Worm (Caenorhabditis elegans): ENCODE measurements around the gene Y17G7B.22.

Y17G7B.22 gene

ce11 chrII:12055408-12056140 is 12.3 kb upstream of the Y17G7B.22 start:
- TF ChIP-seq klf-2 (GFP tag; conservative IDR thresholded peaks at IDR 0.05): no peak
- no peak for TF ChIP-seq cog-1 (tag; optimal IDR thresholded peaks at IDR 0.05)
- no peak for TF ChIP-seq ztf-23 (GFP tag; IDR thresholded peaks at IDR 0.05)
- no peak for TF ChIP-seq tab-1 (GFP tag; IDR thresholded peaks at IDR 0.05)
- TF ChIP-seq ztf-29 (GFP tag; IDR thresholded peaks at IDR 0.05): no peak
- TF ChIP-seq flt-1 (GFP tag; IDR thresholded peaks at IDR 0.05): no peak
- TF ChIP-seq T22C8.4 (GFP tag; IDR thresholded peaks at IDR 0.05): no peak
- TF ChIP-seq med-1 (GFP tag; optimal IDR thresholded peaks at IDR 0.05; ENCODE audit: insufficient read depth): no peak
- no peak for TF ChIP-seq ref-1 (GFP tag; conservative IDR thresholded peaks at IDR 0.05)

ce11 chrII:12058298-12058697 is 9.5 kb upstream of the Y17G7B.22 start:
- TF ChIP-seq T22C8.4 (GFP tag; IDR thresholded peaks at IDR 0.05) (no peak), med-1 (GFP tag; optimal IDR thresholded peaks at IDR 0.05; ENCODE audit: insufficient read depth) (no peak), ref-1 (GFP tag; conservative IDR thresholded peaks at IDR 0.05) (no peak), ztf-23 (GFP tag; IDR thresholded peaks at IDR 0.05) (no peak), cog-1 (tag; optimal IDR thresholded peaks at IDR 0.05) (no peak), klf-2 (GFP tag; conservative IDR thresholded peaks at IDR 0.05) (no peak), flt-1 (GFP tag; IDR thresholded peaks at IDR 0.05) (no peak), ztf-29 (GFP tag; IDR thresholded peaks at IDR 0.05) (no peak), tab-1 (GFP tag; IDR thresholded peaks at IDR 0.05) (no peak)

ce11 chrII:12059872-12060271 is 8.0 kb upstream of the Y17G7B.22 start:
- TF ChIP-seq ztf-29 (GFP tag; IDR thresholded peaks at IDR 0.05): no peak
- no peak for TF ChIP-seq ztf-23 (GFP tag; IDR thresholded peaks at IDR 0.05)
- TF ChIP-seq ref-1 (GFP tag; conservative IDR thresholded peaks at IDR 0.05): no peak
- TF ChIP-seq T22C8.4 (GFP tag; IDR thresholded peaks at IDR 0.05): no peak
- TF ChIP-seq klf-2 (GFP tag; conservative IDR thresholded peaks at IDR 0.05): no peak
- no peak for TF ChIP-seq tab-1 (GFP tag; IDR thresholded peaks at IDR 0.05)
- no peak for TF ChIP-seq med-1 (GFP tag; optimal IDR thresholded peaks at IDR 0.05; ENCODE audit: insufficient read depth)
- no peak for TF ChIP-seq flt-1 (GFP tag; IDR thresholded peaks at IDR 0.05)
- TF ChIP-seq cog-1 (tag; optimal IDR thresholded peaks at IDR 0.05): no peak

ce11 chrII:12062521-12062920 is 5.3 kb upstream of the Y17G7B.22 start, which contains the start of gene arrd-7:
arrd-7 (minus strand) TSS chrII:12062621.
- TF ChIP-seq cog-1 (tag; optimal IDR thresholded peaks at IDR 0.05) (no peak), ztf-23 (GFP tag; IDR thresholded peaks at IDR 0.05) (no peak), flt-1 (GFP tag; IDR thresholded peaks at IDR 0.05) (no peak), tab-1 (GFP tag; IDR thresholded peaks at IDR 0.05) (no peak), ztf-29 (GFP tag; IDR thresholded peaks at IDR 0.05) (no peak), ref-1 (GFP tag; conservative IDR thresholded peaks at IDR 0.05) (no peak), med-1 (GFP tag; optimal IDR thresholded peaks at IDR 0.05; ENCODE audit: insufficient read depth) (no peak), klf-2 (GFP tag; conservative IDR thresholded peaks at IDR 0.05) (no peak), T22C8.4 (GFP tag; IDR thresholded peaks at IDR 0.05) (no peak)

- no peak for TF ChIP-seq klf-2 (GFP tag; conservative IDR thresholded peaks at IDR 0.05)
- TF ChIP-seq med-1 (GFP tag; optimal IDR thresholded peaks at IDR 0.05; ENCODE audit: insufficient read depth): no peak
- no peak for TF ChIP-seq ztf-29 (GFP tag; IDR thresholded peaks at IDR 0.05)
- no peak for TF ChIP-seq tab-1 (GFP tag; IDR thresholded peaks at IDR 0.05)
Measured at ce11 chrII:12063076-12063475, 4.8 kb upstream of the Y17G7B.22 start.

- TF ChIP-seq flt-1 (GFP tag; IDR thresholded peaks at IDR 0.05) (no peak), klf-2 (GFP tag; conservative IDR thresholded peaks at IDR 0.05) (no peak), ztf-23 (GFP tag; IDR thresholded peaks at IDR 0.05) (no peak), ztf-29 (GFP tag; IDR thresholded peaks at IDR 0.05) (no peak), cog-1 (tag; optimal IDR thresholded peaks at IDR 0.05) (no peak), T22C8.4 (GFP tag; IDR thresholded peaks at IDR 0.05) (no peak), tab-1 (GFP tag; IDR thresholded peaks at IDR 0.05) (no peak), ref-1 (GFP tag; conservative IDR thresholded peaks at IDR 0.05) (no peak), med-1 (GFP tag; optimal IDR thresholded peaks at IDR 0.05; ENCODE audit: insufficient read depth) (no peak)
Measured at ce11 chrII:12064680-12065135, 3.1 kb upstream of the Y17G7B.22 start, which contains the start of gene arrd-8. arrd-8 (plus strand) TSS chrII:12065085.

- TF ChIP-seq cog-1 (tag; optimal IDR thresholded peaks at IDR 0.05) (no peak), ztf-29 (GFP tag; IDR thresholded peaks at IDR 0.05) (no peak), T22C8.4 (GFP tag; IDR thresholded peaks at IDR 0.05) (no peak), ztf-23 (GFP tag; IDR thresholded peaks at IDR 0.05) (no peak), ref-1 (GFP tag; conservative IDR thresholded peaks at IDR 0.05) (no peak), med-1 (GFP tag; optimal IDR thresholded peaks at IDR 0.05; ENCODE audit: insufficient read depth) (no peak)
Measured at ce11 chrII:12071243-12071642, 3.4 kb downstream of the Y17G7B.22 start.

ce11 chrII:12076355-12076754 is 8.5 kb downstream of the Y17G7B.22 start:
- TF ChIP-seq med-1 (GFP tag; optimal IDR thresholded peaks at IDR 0.05; ENCODE audit: insufficient read depth): no peak
- 0 out of 2 replicates have a peak, but pooled peaks have one; percentile 38 for TF ChIP-seq flt-1 (GFP tag; IDR thresholded peaks at IDR 0.05)

ce11 chrII:12077281-12077680 is 9.5 kb downstream of the Y17G7B.22 start:
- TF ChIP-seq T22C8.4 (GFP tag; IDR thresholded peaks at IDR 0.05) (no peak), ztf-23 (GFP tag; IDR thresholded peaks at IDR 0.05) (no peak), ztf-29 (GFP tag; IDR thresholded peaks at IDR 0.05) (no peak), ref-1 (GFP tag; conservative IDR thresholded peaks at IDR 0.05) (no peak), tab-1 (GFP tag; IDR thresholded peaks at IDR 0.05) (no peak), klf-2 (GFP tag; conservative IDR thresholded peaks at IDR 0.05) (no peak), med-1 (GFP tag; optimal IDR thresholded peaks at IDR 0.05; ENCODE audit: insufficient read depth) (no peak), cog-1 (tag; optimal IDR thresholded peaks at IDR 0.05) (no peak), flt-1 (GFP tag; IDR thresholded peaks at IDR 0.05) (no peak)

ce11 chrII:12080015-12080414 is 12.2 kb downstream of the Y17G7B.22 start:
- TF ChIP-seq klf-2 (GFP tag; conservative IDR thresholded peaks at IDR 0.05) (no peak), ref-1 (GFP tag; conservative IDR thresholded peaks at IDR 0.05) (no peak), ztf-23 (GFP tag; IDR thresholded peaks at IDR 0.05) (no peak), T22C8.4 (GFP tag; IDR thresholded peaks at IDR 0.05) (no peak), cog-1 (tag; optimal IDR thresholded peaks at IDR 0.05) (no peak), ztf-29 (GFP tag; IDR thresholded peaks at IDR 0.05) (no peak), med-1 (GFP tag; optimal IDR thresholded peaks at IDR 0.05; ENCODE audit: insufficient read depth) (no peak), tab-1 (GFP tag; IDR thresholded peaks at IDR 0.05) (no peak), flt-1 (GFP tag; IDR thresholded peaks at IDR 0.05) (no peak)
